Worm (Caenorhabditis elegans): ENCODE results near the gene pqn-25.

DNA sequence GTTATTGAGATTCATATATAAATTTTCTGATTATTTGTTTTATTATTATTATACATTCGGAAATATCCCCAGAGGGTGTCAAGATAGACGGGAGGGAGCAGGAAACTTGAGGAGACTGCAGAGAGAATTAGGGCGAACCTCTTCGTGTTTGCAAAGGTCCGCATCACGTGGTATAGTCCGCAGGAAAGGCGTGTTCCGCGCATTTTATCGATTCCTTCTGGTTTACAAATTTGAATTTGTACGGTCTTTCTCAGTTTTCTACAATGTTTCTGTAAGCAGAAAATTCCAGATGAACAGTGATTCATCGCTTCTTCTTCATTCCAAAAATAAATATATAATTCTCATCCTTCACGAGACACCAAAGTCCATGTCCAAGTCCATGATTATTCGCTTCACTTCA, 12.5 kb downstream of the pqn-25 start:
- no peak for TF ChIP-seq B0310.2 (tag; optimal IDR thresholded peaks at IDR 0.05)
- TF ChIP-seq tra-4 (tag; optimal IDR thresholded peaks at IDR 0.05): no peak
- TF ChIP-seq ama-1 (optimal IDR thresholded peaks at IDR 0.05): no peak
- no peak for TF ChIP-seq hmbx-1 (tag; optimal IDR thresholded peaks at IDR 0.05)
- no peak for TF ChIP-seq tbx-37 (GFP tag; conservative IDR thresholded peaks at IDR 0.05)
- TF ChIP-seq hmg-4 (GFP tag; optimal IDR thresholded peaks at IDR 0.05): no peak
- no peak for TF ChIP-seq flt-1 (GFP tag; IDR thresholded peaks at IDR 0.05)
- TF ChIP-seq ceh-13 (GFP tag; optimal IDR thresholded peaks at IDR 0.05): no peak
- TF ChIP-seq hnd-1 (tag; optimal IDR thresholded peaks at IDR 0.05): no peak
- TF ChIP-seq tbx-11 (GFP tag; IDR thresholded peaks at IDR 0.05): no peak
- no peak for TF ChIP-seq F13C5.2 (tag; optimal IDR thresholded peaks at IDR 0.05)
